Worm (Caenorhabditis elegans): ENCODE results near the gene K01A6.7.
A peak's percentile ranks its signal among the peaks of the same experiment; 100 is the strongest.

Gene K01A6.7

DNA sequence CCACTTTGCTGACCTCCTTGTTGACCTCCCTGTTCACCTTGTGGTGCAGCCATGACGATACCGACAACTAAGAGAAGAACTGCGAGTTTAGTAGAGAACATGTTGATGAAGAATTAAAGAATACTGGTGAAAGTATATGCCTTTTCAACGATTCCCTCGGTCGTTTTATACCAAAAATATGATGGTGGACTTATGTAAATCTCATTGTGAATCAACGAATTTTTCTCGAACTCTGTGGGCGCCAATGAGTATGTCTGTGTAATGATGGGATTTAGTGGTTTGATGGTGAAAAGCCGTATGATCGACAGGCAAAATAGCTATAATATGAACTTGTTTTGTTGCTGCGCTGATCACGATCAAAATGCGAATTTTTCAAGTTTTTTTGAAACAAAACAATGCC is 1.1 kb downstream of the K01A6.7 start, which contains the start of gene K01A6.8:
K01A6.8 (minus strand) TSS at position 101 of the 400 bp plus-strand sequence.
- no peak for TF ChIP-seq nhr-11 (tag; optimal IDR thresholded peaks at IDR 0.05)
- no peak for TF ChIP-seq nhr-12 (tag; optimal IDR thresholded peaks at IDR 0.05)
- TF ChIP-seq daf-12 (tag; optimal IDR thresholded peaks at IDR 0.05), result no peak
- no peak for TF ChIP-seq nhr-237 (tag; optimal IDR thresholded peaks at IDR 0.05)
- no peak for TF ChIP-seq nhr-77 (tag; optimal IDR thresholded peaks at IDR 0.05)
- TF ChIP-seq sea-2 (GFP tag; optimal IDR thresholded peaks at IDR 0.05), result no peak
- TF ChIP-seq mml-1 (tag; optimal IDR thresholded peaks at IDR 0.05), result no peak
- TF ChIP-seq elt-3 (tag; optimal IDR thresholded peaks at IDR 0.05), result no peak
- TF ChIP-seq egl-27 (tag; optimal IDR thresholded peaks at IDR 0.05), result no peak
- TF ChIP-seq lin-15B (tag; optimal IDR thresholded peaks at IDR 0.05), result no peak
- TF ChIP-seq ceh-82 (tag; optimal IDR thresholded peaks at IDR 0.05), result no peak
- no peak for TF ChIP-seq nhr-25 (tag; optimal IDR thresholded peaks at IDR 0.05)
- no peak for TF ChIP-seq pha-4 (tag; optimal IDR thresholded peaks at IDR 0.05)
- no peak for TF ChIP-seq ceh-9 (tag; optimal IDR thresholded peaks at IDR 0.05)

DNA sequence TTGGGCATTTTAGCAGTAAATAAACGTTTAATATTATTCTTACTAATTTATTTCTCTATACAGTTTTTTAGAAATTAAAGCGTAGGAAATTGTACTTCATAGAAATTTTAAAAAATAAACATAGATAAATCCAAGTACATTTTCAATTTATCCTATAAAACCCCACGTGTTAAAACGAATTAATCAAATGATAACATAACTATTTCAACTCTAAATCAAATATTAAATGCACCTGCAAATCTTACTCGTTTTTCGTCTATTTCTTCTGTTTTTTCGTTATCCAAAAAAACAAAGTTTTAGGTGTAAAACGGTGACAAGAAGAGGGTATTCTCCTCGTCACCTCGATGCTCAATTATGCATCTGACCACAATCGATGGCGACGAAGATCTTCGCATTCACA is 3.3 kb downstream of the K01A6.7 start, which contains the start of gene K01A6.6:
K01A6.6 (plus strand) TSS at position 301 of the 400 bp plus-strand sequence.
- TF ChIP-seq nhr-237 (tag; optimal IDR thresholded peaks at IDR 0.05), result no peak
- TF ChIP-seq eor-1 (tag; optimal IDR thresholded peaks at IDR 0.05), result no peak
- no peak for TF ChIP-seq nhr-43 (tag; optimal IDR thresholded peaks at IDR 0.05; ENCODE audit: poor library complexity, severe bottlenecking)
- TF ChIP-seq tbx-2 (tag; optimal IDR thresholded peaks at IDR 0.05), result no peak
- no peak for TF ChIP-seq lin-39 (tag; optimal IDR thresholded peaks at IDR 0.05)
- TF ChIP-seq nhr-12 (tag; optimal IDR thresholded peaks at IDR 0.05), result no peak
- TF ChIP-seq snpc-4 (tag; optimal IDR thresholded peaks at IDR 0.05), result no peak
- no peak for TF ChIP-seq lin-15B (tag; optimal IDR thresholded peaks at IDR 0.05)
- TF ChIP-seq sea-2 (GFP tag; optimal IDR thresholded peaks at IDR 0.05), result no peak
- TF ChIP-seq egl-5 (tag; optimal IDR thresholded peaks at IDR 0.05), result no peak
- no peak for TF ChIP-seq nhr-77 (tag; optimal IDR thresholded peaks at IDR 0.05)
- no peak for TF ChIP-seq nhr-23 (tag; optimal IDR thresholded peaks at IDR 0.05)
- TF ChIP-seq fkh-2 (tag; optimal IDR thresholded peaks at IDR 0.05), result no peak
- TF ChIP-seq nhr-25 (tag; optimal IDR thresholded peaks at IDR 0.05), result no peak
- no peak for TF ChIP-seq nhr-67 (tag; optimal IDR thresholded peaks at IDR 0.05)
- no peak for TF ChIP-seq ztf-4 (tag; optimal IDR thresholded peaks at IDR 0.05)
- no peak for TF ChIP-seq ama-1 (optimal IDR thresholded peaks at IDR 0.05)
- no peak for TF ChIP-seq jun-1 (tag; optimal IDR thresholded peaks at IDR 0.05)
- TF ChIP-seq elt-3 (tag; optimal IDR thresholded peaks at IDR 0.05), result no peak
- no peak for TF ChIP-seq mdl-1 (tag; optimal IDR thresholded peaks at IDR 0.05)

- no peak for TF ChIP-seq fkh-10 (GFP tag; optimal IDR thresholded peaks at IDR 0.05)
- no peak for TF ChIP-seq nfya-1 (tag; optimal IDR thresholded peaks at IDR 0.05; ENCODE audit: insufficient read depth)
- no peak for TF ChIP-seq lin-39 (tag; optimal IDR thresholded peaks at IDR 0.05)
- TF ChIP-seq R02D3.7 (tag; optimal IDR thresholded peaks at IDR 0.05), result no peak
- no peak for TF ChIP-seq nhr-23 (tag; optimal IDR thresholded peaks at IDR 0.05)
- TF ChIP-seq aly-2 (tag; optimal IDR thresholded peaks at IDR 0.05), result no peak
- TF ChIP-seq egl-27 (tag; optimal IDR thresholded peaks at IDR 0.05), result no peak
- no peak for TF ChIP-seq nhr-12 (tag; optimal IDR thresholded peaks at IDR 0.05)
- no peak for TF ChIP-seq zag-1 (tag; optimal IDR thresholded peaks at IDR 0.05)
Measured at ce11 chrIV:11723255-11723654, 15.1 kb downstream of the K01A6.7 start.

- TF ChIP-seq nhr-77 (tag; optimal IDR thresholded peaks at IDR 0.05) (no peak), fkh-2 (tag; optimal IDR thresholded peaks at IDR 0.05) (no peak), pha-4 (tag; optimal IDR thresholded peaks at IDR 0.05) (peak; percentile 2), elt-2 (tag; optimal IDR thresholded peaks at IDR 0.05) (peak; percentile 65), pqm-1 (tag; optimal IDR thresholded peaks at IDR 0.05) (peak; percentile 16)
Measured at ce11 chrIV:11721878-11722277, 16.5 kb downstream of the K01A6.7 start.

- no peak for TF ChIP-seq nhr-12 (tag; optimal IDR thresholded peaks at IDR 0.05)
- TF ChIP-seq nhr-25 (tag; optimal IDR thresholded peaks at IDR 0.05), result peak; percentile 8
- no peak for TF ChIP-seq ceh-16 (tag; optimal IDR thresholded peaks at IDR 0.05)
- TF ChIP-seq daf-12 (tag; optimal IDR thresholded peaks at IDR 0.05), result no peak
Measured at ce11 chrIV:11718653-11719052, 19.7 kb downstream of the K01A6.7 start.

Data from whole organism, L3 larva.